Worm (Caenorhabditis elegans) whole organism, midembryonic: ENCODE data around the gene srx-90.

ENCODE experiments used
- T22C8.4 ChIP-seq: fragments of 200-800 bp; sonication (Bioruptor generic); IDR thresholded peaks from 2 replicates; pipeline ENCODE4 v1.3.6; 2022; ENCODE audit warnings: missing genetic modification characterization, missing compliant biosample characterization
- cog-1 ChIP-seq: sonication (generic microtip); optimal IDR thresholded peaks from 2 replicates; lab custom pipeline; 2016; ENCODE audit warnings: missing genetic modification characterization, missing compliant biosample characterization
- flt-1 ChIP-seq: fragments of 200-800 bp; sonication (Bioruptor generic); IDR thresholded peaks from 2 replicates; pipeline ENCODE4 v1.3.6; 2022; ENCODE audit warnings: missing genetic modification characterization, missing compliant biosample characterization
- klf-2 ChIP-seq: fragments of 200-800 bp; sonication (Bioruptor generic); conservative IDR thresholded peaks from 2 replicates; pipeline ENCODE4 v1.3.6; 2022; ENCODE audit warnings: missing genetic modification reagents, missing genetic modification characterization, missing compliant biosample characterization
- med-1 ChIP-seq: sonication (generic microtip); optimal IDR thresholded peaks from 2 replicates; lab custom pipeline; 2017; ENCODE audit warnings: missing genetic modification characterization, mild to moderate bottlenecking, missing compliant biosample characterization, antibody characterized with exemption, missing genetic modification reagents; ENCODE audit not compliant: insufficient read depth
- ref-1 ChIP-seq: fragments of 200-800 bp; sonication (Bioruptor generic); conservative IDR thresholded peaks from 2 replicates; pipeline ENCODE4 v1.3.6; 2022; ENCODE audit warnings: missing genetic modification reagents, missing genetic modification characterization, missing compliant biosample characterization
- tab-1 ChIP-seq: fragments of 200-800 bp; sonication (Bioruptor generic); IDR thresholded peaks from 2 replicates; pipeline ENCODE4 v1.3.6; 2022; ENCODE audit warnings: missing genetic modification characterization, missing compliant biosample characterization
- ztf-23 ChIP-seq: fragments of 200-800 bp; sonication (Bioruptor generic); IDR thresholded peaks from 2 replicates; pipeline ENCODE4 v1.3.6; 2022; ENCODE audit warnings: missing genetic modification reagents, missing genetic modification characterization, missing compliant biosample characterization
- ztf-29 ChIP-seq: fragments of 200-800 bp; sonication (Bioruptor generic); IDR thresholded peaks from 2 replicates; pipeline ENCODE4 v1.3.6; 2022; ENCODE audit warnings: missing genetic modification reagents, missing genetic modification characterization, missing compliant biosample characterization

srx-90 gene

ce11 chrV:11570169-11570651, 10.7 kb upstream of the srx-90 start, which contains the start of the genes nhr-101 and pms-2:
TSS of gene nhr-101 (plus strand) at chrV:11570476.
TSS of gene pms-2 (minus strand) at chrV:11570601.
- no peak for TF ChIP-seq cog-1
- TF ChIP-seq tab-1 (GFP tag; lab: Robert Waterston, UW) = no peak
- no peak for TF ChIP-seq ztf-29 (GFP tag; lab: Robert Waterston, UW)
- no peak for TF ChIP-seq med-1 (GFP tag; lab: Kevin White, UChicago)
- no peak for TF ChIP-seq ztf-23 (GFP tag; lab: Robert Waterston, UW)
- no peak for TF ChIP-seq flt-1 (GFP tag; lab: Robert Waterston, UW)
- no peak for TF ChIP-seq klf-2
- TF ChIP-seq T22C8.4 (GFP tag; lab: Robert Waterston, UW) = no peak
- TF ChIP-seq ref-1 (GFP tag; lab: Robert Waterston, UW) = no peak

DNA sequence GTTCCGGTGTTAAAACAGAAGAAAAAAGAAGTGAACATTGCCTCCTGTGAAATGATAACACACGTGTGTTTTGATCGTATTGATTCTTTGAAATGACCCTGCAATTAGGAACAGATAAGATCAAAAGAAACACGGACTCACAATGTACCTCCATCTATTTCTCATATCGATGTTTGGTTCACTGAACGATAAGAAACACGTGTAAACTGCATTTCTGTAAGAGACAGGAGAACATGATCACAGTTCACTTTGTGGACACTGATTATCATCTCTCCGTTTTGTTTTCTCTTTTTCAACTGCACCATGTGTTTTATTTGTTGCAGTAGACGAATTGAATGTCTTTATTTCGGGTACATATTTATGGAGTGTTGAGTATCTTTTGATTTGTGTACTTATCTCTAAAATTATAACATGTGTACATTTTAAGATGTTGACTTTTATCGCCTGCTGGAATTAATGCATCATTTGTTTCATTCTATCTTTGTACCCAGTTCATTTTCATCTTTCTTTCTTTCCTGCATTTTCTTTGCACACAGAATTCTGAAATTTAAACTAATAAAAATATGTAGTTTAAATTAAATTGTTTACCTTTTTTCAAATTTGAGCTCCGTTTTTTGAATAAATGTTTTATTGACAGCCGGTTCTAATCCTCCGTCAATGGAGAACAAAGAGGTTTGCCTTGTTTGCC, 8.0 kb upstream of the srx-90 start, which contains the start of the genes H12C20.7 and nhr-68:
H12C20.7 (minus strand) TSS at position 188 of the 688 bp plus-strand sequence.
nhr-68 (plus strand) TSS at position 638 of the 688 bp plus-strand sequence.
- TF ChIP-seq ref-1 (GFP tag; lab: Robert Waterston, UW) = no peak
- TF ChIP-seq T22C8.4 (GFP tag; lab: Robert Waterston, UW) = no peak
- no peak for TF ChIP-seq med-1 (GFP tag; lab: Kevin White, UChicago)
- no peak for TF ChIP-seq flt-1 (GFP tag; lab: Robert Waterston, UW)
- no peak for TF ChIP-seq ztf-29 (GFP tag; lab: Robert Waterston, UW)
- TF ChIP-seq klf-2 = no peak
- TF ChIP-seq tab-1 (GFP tag; lab: Robert Waterston, UW) = no peak
- no peak for TF ChIP-seq ztf-23 (GFP tag; lab: Robert Waterston, UW)
- TF ChIP-seq cog-1 = no peak

DNA sequence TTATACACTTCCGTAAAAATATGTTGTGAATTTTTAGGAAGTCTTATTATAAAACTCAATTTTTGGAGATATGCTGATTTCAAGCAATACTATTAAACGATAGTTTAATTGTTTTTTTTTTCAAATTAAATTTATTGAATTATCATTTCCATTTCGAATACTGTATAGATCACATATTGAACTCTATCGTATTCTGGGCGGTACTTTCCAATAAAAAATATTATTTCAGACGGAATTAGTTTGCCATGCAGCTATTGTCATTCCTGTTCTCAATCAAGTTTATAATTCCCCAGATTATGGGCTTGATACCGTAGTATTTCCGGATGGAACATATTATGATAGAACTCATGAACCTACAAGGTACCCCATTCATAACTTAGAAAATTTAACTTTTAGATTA, 6.4 kb upstream of the srx-90 start:
- TF ChIP-seq T22C8.4 (GFP tag; lab: Robert Waterston, UW) (no peak), ztf-23 (GFP tag; lab: Robert Waterston, UW) (no peak), ztf-29 (GFP tag; lab: Robert Waterston, UW) (no peak), ref-1 (GFP tag; lab: Robert Waterston, UW) (no peak), cog-1 (no peak), flt-1 (GFP tag; lab: Robert Waterston, UW) (no peak), klf-2 (no peak), tab-1 (GFP tag; lab: Robert Waterston, UW) (no peak), med-1 (GFP tag; lab: Kevin White, UChicago) (no peak)

- no peak for TF ChIP-seq med-1 (GFP tag; lab: Kevin White, UChicago)
- no peak for TF ChIP-seq T22C8.4 (GFP tag; lab: Robert Waterston, UW)
Observed at ce11 chrV:11583212-11583611, 2.3 kb downstream of the srx-90 start, which contains the start of gene srx-88. TSS of gene srx-88 (plus strand) at chrV:11583512.

- no peak for TF ChIP-seq flt-1 (GFP tag; lab: Robert Waterston, UW)
- no peak for TF ChIP-seq ztf-29 (GFP tag; lab: Robert Waterston, UW)
- TF ChIP-seq med-1 (GFP tag; lab: Kevin White, UChicago) = no peak
- no peak for TF ChIP-seq tab-1 (GFP tag; lab: Robert Waterston, UW)
- no peak for TF ChIP-seq ref-1 (GFP tag; lab: Robert Waterston, UW)
- TF ChIP-seq T22C8.4 (GFP tag; lab: Robert Waterston, UW) = no peak
- no peak for TF ChIP-seq ztf-23 (GFP tag; lab: Robert Waterston, UW)
- no peak for TF ChIP-seq cog-1
- no peak for TF ChIP-seq klf-2
Observed at ce11 chrV:11585122-11585521, 4.2 kb downstream of the srx-90 start.

DNA sequence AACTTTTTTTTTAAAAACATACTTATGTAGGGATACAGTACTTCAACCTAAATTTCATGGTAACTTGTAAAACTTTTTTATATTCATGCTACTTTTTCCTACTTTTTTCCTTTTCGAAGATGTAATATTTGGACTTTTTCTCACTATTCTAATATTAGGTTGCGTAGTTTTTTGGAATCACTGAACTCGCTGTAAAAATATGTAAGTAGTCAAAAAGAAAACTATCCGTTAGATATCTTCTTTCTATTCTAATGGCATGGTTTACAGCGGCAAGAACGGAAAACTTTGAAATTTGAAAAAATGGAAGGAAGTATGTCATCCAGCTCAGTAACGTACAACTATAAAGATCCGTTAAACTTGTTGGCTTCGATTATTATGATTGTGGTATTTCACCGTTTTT, 8.5 kb downstream of the srx-90 start, which contains the start of gene srx-82:
srx-82 (plus strand) TSS at position 301 of the 400 bp plus-strand sequence.
- TF ChIP-seq ref-1 (GFP tag; lab: Robert Waterston, UW) (no peak), tab-1 (GFP tag; lab: Robert Waterston, UW) (no peak), ztf-29 (GFP tag; lab: Robert Waterston, UW) (no peak), flt-1 (GFP tag; lab: Robert Waterston, UW) (no peak), ztf-23 (GFP tag; lab: Robert Waterston, UW) (no peak), med-1 (GFP tag; lab: Kevin White, UChicago) (no peak), cog-1 (no peak), klf-2 (no peak)

DNA sequence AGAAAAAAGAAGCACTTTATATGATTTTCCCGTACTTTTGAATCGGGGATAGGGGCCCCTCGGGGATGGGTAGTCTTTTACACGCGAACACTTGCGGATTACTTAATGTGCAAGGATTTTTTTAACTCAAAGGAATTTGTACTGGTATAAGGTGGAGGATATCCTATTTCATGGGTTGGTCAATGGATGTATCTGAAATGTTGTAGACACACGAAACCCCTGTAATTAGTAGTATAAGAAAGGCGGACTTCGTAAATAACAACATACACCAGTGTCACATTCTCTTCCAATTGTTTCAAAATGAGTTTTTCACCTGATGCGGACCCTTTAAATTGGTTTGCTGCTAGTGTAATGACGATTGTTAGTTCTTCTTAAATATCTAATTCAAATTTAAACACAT, 12.5 kb downstream of the srx-90 start, which contains the start of gene srx-80:
srx-80 (plus strand) TSS at position 301 of the 400 bp plus-strand sequence.
- TF ChIP-seq ztf-23 (GFP tag; lab: Robert Waterston, UW) = no peak
- no peak for TF ChIP-seq ztf-29 (GFP tag; lab: Robert Waterston, UW)
- TF ChIP-seq flt-1 (GFP tag; lab: Robert Waterston, UW) = no peak
- TF ChIP-seq cog-1 = no peak
- TF ChIP-seq klf-2 = no peak
- no peak for TF ChIP-seq tab-1 (GFP tag; lab: Robert Waterston, UW)
- no peak for TF ChIP-seq med-1 (GFP tag; lab: Kevin White, UChicago)
- no peak for TF ChIP-seq T22C8.4 (GFP tag; lab: Robert Waterston, UW)
- TF ChIP-seq ref-1 (GFP tag; lab: Robert Waterston, UW) = no peak

ce11 chrV:11593888-11594287, 13.0 kb downstream of the srx-90 start:
- no peak for TF ChIP-seq T22C8.4 (GFP tag; lab: Robert Waterston, UW)
- no peak for TF ChIP-seq ztf-23 (GFP tag; lab: Robert Waterston, UW)
- TF ChIP-seq klf-2 = no peak
- no peak for TF ChIP-seq ztf-29 (GFP tag; lab: Robert Waterston, UW)
- no peak for TF ChIP-seq tab-1 (GFP tag; lab: Robert Waterston, UW)
- TF ChIP-seq flt-1 (GFP tag; lab: Robert Waterston, UW) = no peak
- TF ChIP-seq ref-1 (GFP tag; lab: Robert Waterston, UW) = no peak
- no peak for TF ChIP-seq cog-1
- TF ChIP-seq med-1 (GFP tag; lab: Kevin White, UChicago) = no peak

DNA sequence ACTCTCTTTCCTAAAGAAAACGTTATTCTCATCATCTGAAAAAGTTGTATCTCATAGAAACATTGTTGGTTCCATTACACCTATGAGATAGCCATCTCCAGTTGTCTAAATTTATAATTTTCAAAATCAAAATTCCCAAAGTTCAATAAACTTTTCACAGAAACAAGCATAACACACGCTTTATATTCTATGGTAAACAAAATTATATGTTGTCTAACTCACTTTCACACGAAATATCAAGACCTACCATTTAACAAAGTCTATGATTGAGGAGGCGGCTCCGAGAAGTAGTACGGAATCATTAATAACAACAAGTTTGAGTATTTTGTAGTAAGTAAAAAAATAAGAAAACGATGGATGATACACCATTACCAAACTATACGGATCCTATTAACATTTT, 17.9 kb downstream of the srx-90 start, which contains the start of gene srx-84:
srx-84 (plus strand) TSS at position 301 of the 400 bp plus-strand sequence.
- no peak for TF ChIP-seq T22C8.4 (GFP tag; lab: Robert Waterston, UW)
- no peak for TF ChIP-seq cog-1
- no peak for TF ChIP-seq tab-1 (GFP tag; lab: Robert Waterston, UW)
- TF ChIP-seq med-1 (GFP tag; lab: Kevin White, UChicago) = no peak
- no peak for TF ChIP-seq ztf-23 (GFP tag; lab: Robert Waterston, UW)
- TF ChIP-seq klf-2 = no peak
- no peak for TF ChIP-seq flt-1 (GFP tag; lab: Robert Waterston, UW)
- TF ChIP-seq ref-1 (GFP tag; lab: Robert Waterston, UW) = no peak
- no peak for TF ChIP-seq ztf-29 (GFP tag; lab: Robert Waterston, UW)
